Fruit fly (Drosophila melanogaster) whole organism, embryonic: ENCODE data around the gene CG10147.

ENCODE experiments used
- Aef1 ChIP-seq: fragments of 200-800 bp; sonication (Bioruptor generic); IDR thresholded peaks from 3 replicates; pipeline ENCODE4 v1.3.6; 2022; ENCODE audit warnings: missing biosample characterization, missing genetic modification characterization
- B-H1 ChIP-seq: fragments of 200-800 bp; sonication (Bioruptor generic); IDR thresholded peaks from 3 replicates; pipeline ENCODE4 v1.3.6; 2022; ENCODE audit warnings: missing biosample characterization, missing genetic modification characterization
- BtbVII ChIP-seq: fragments of 200-800 bp; sonication (Bioruptor generic); optimal IDR thresholded peaks from 3 replicates; lab custom pipeline; 2017; ENCODE audit warnings: missing biosample characterization, mild to moderate bottlenecking, missing genetic modification characterization
- CG11093 ChIP-seq: fragments of 200-800 bp; sonication (Bioruptor generic); IDR thresholded peaks from 3 replicates; pipeline ENCODE4 v1.3.6; 2022; ENCODE audit warnings: missing biosample characterization, missing genetic modification characterization
- CG13287 ChIP-seq: fragments of 200-800 bp; sonication (Bioruptor generic); IDR thresholded peaks from 2 replicates; pipeline ENCODE4 v1.3.6; 2022; ENCODE audit warnings: missing biosample characterization, missing genetic modification characterization; ENCODE audit not compliant: partially characterized antibody
- CG14667 ChIP-seq: fragments of 200-800 bp; sonication (Bioruptor generic); IDR thresholded peaks from 2 replicates; pipeline ENCODE4 v1.3.6; 2022; ENCODE audit warnings: missing biosample characterization, missing genetic modification characterization
- CG1529 ChIP-seq: fragments of 200-800 bp; sonication (Bioruptor generic); optimal IDR thresholded peaks from 3 replicates; lab custom pipeline; 2018; ENCODE audit warnings: missing biosample characterization, missing genetic modification characterization
- CG1602 ChIP-seq: fragments of 200-800 bp; sonication (Bioruptor generic); optimal IDR thresholded peaks from 3 replicates; lab custom pipeline; 2016; ENCODE audit warnings: missing biosample characterization, missing genetic modification characterization
- CG16813 ChIP-seq: fragments of 200-800 bp; sonication (Bioruptor generic); IDR thresholded peaks from 3 replicates; pipeline ENCODE4 v1.3.6; 2022; ENCODE audit warnings: missing biosample characterization, missing genetic modification characterization; ENCODE audit not compliant: partially characterized antibody
- CG1792 ChIP-seq: fragments of 200-800 bp; sonication (Bioruptor generic); optimal IDR thresholded peaks from 2 replicates; lab custom pipeline; 2016; ENCODE audit warnings: missing biosample characterization, missing genetic modification characterization
- CG18011 ChIP-seq: fragments of 200-800 bp; sonication (Bioruptor generic); optimal IDR thresholded peaks from 2 replicates; lab custom pipeline; 2017; ENCODE audit warnings: missing biosample characterization, missing genetic modification characterization, mild to moderate bottlenecking, moderate library complexity, missing genotype
- CG2712 ChIP-seq: fragments of 200-800 bp; optimal IDR thresholded peaks from 3 replicates; lab custom pipeline; 2019; ENCODE audit warnings: missing biosample characterization, mild to moderate bottlenecking, missing genetic modification characterization, moderate library complexity
- CG32767 ChIP-seq: fragments of 200-800 bp; sonication (Bioruptor generic); IDR thresholded peaks from 2 replicates; pipeline ENCODE4 v1.3.6; 2022; ENCODE audit warnings: missing biosample characterization, missing genetic modification characterization
- CG4617 ChIP-seq: fragments of 200-800 bp; sonication (Bioruptor generic); optimal IDR thresholded peaks from 3 replicates; lab custom pipeline; 2016; ENCODE audit warnings: missing biosample characterization, missing genetic modification characterization, borderline replicate concordance
- CG7271 ChIP-seq: fragments of 200-800 bp; sonication (Bioruptor generic); optimal IDR thresholded peaks from 2 replicates; lab custom pipeline; 2018; ENCODE audit warnings: missing biosample characterization, mild to moderate bottlenecking, missing genetic modification characterization, moderate library complexity
- CG8359 ChIP-seq: fragments of 200-800 bp; sonication (Bioruptor generic); optimal IDR thresholded peaks from 2 replicates; lab custom pipeline; 2017; ENCODE audit warnings: missing biosample characterization, mild to moderate bottlenecking, missing genetic modification characterization, borderline replicate concordance
- D19A ChIP-seq: fragments of 200-800 bp; optimal IDR thresholded peaks from 3 replicates; lab custom pipeline; 2019; ENCODE audit warnings: missing biosample characterization, mild to moderate bottlenecking, missing genetic modification characterization, moderate library complexity
- Dip2 ChIP-seq: fragments of 200-800 bp; sonication (Bioruptor generic); IDR thresholded peaks from 2 replicates; pipeline ENCODE4 v1.3.6; 2022; ENCODE audit warnings: missing biosample characterization, missing genetic modification characterization
- ERR ChIP-seq: fragments of 200-800 bp; sonication (Bioruptor generic); optimal IDR thresholded peaks from 2 replicates; lab custom pipeline; 2016; ENCODE audit warnings: missing biosample characterization, missing genetic modification characterization
- Eip74EF ChIP-seq, 2 experiments: fragments of 200-800 bp in 1 of 2; fragments of >200 bp in 1 of 2; sonication (Bioruptor generic) in 1 of 2; optimal IDR thresholded peaks; 2 replicates each; lab custom pipeline; 2017 to 2019; ENCODE audit warnings: missing biosample characterization in 2 of 2, missing genetic modification characterization in 2 of 2, mild to moderate bottlenecking in 1 of 2, moderate library complexity in 1 of 2
- H2.0 ChIP-seq: fragments of 200-800 bp; sonication (Bioruptor generic); IDR thresholded peaks from 2 replicates; pipeline ENCODE4 v1.3.6; 2022; ENCODE audit warnings: missing biosample characterization, missing genetic modification characterization
- HLH54F ChIP-seq: fragments of 200-800 bp; sonication (Bioruptor generic); optimal IDR thresholded peaks from 3 replicates; lab custom pipeline; 2016; ENCODE audit warnings: missing biosample characterization, missing genetic modification characterization
- Hr51 ChIP-seq, 2 experiments: fragments of 200-800 bp; sonication (Bioruptor generic); optimal IDR thresholded peaks; 2 replicates in 1 of 2; 3 replicates in 1 of 2; lab custom pipeline; 2016 to 2018; ENCODE audit warnings: missing biosample characterization in 2 of 2, missing genetic modification characterization in 2 of 2, mild to moderate bottlenecking in 1 of 2, moderate library complexity in 1 of 2
- Hsf ChIP-seq: fragments of 200-800 bp; sonication (Bioruptor generic); optimal IDR thresholded peaks from 3 replicates; lab custom pipeline; 2016; ENCODE audit warnings: missing biosample characterization, missing genetic modification characterization
- NK7.1 ChIP-seq: fragments of 200-800 bp; sonication (Bioruptor generic); optimal IDR thresholded peaks from 3 replicates; lab custom pipeline; 2016; ENCODE audit warnings: missing biosample characterization, missing genetic modification characterization
- Opbp ChIP-seq: fragments of 200-800 bp; sonication (Bioruptor generic); IDR thresholded peaks from 3 replicates; pipeline ENCODE4 v1.3.6; 2022; ENCODE audit warnings: missing biosample characterization, missing genetic modification characterization; ENCODE audit not compliant: partially characterized antibody
- Rx ChIP-seq: fragments of 200-800 bp; sonication (Bioruptor generic); IDR thresholded peaks from 2 replicates; pipeline ENCODE4 v1.3.6; 2022; ENCODE audit warnings: missing biosample characterization, missing genetic modification characterization
- ato ChIP-seq: fragments of 200-800 bp; sonication (Bioruptor generic); IDR thresholded peaks from 2 replicates; pipeline ENCODE4 v1.3.6; 2022; ENCODE audit warnings: missing biosample characterization, missing genetic modification characterization; ENCODE audit not compliant: partially characterized antibody
- br ChIP-seq: fragments of >200 bp; optimal IDR thresholded peaks from 2 replicates; lab custom pipeline; 2017
- btn ChIP-seq: fragments of 200-800 bp; sonication (Bioruptor generic); optimal IDR thresholded peaks from 2 replicates; lab custom pipeline; 2016; ENCODE audit warnings: missing biosample characterization, missing genetic modification characterization
- cwo ChIP-seq: fragments of 200-800 bp; sonication (Bioruptor generic); optimal IDR thresholded peaks from 3 replicates; lab custom pipeline; 2017; ENCODE audit warnings: missing biosample characterization, missing genetic modification characterization, mild to moderate bottlenecking, moderate library complexity, missing genetic modification reagents
- da ChIP-seq: fragments of 200-800 bp; sonication (Bioruptor generic); optimal IDR thresholded peaks from 2 replicates; lab custom pipeline; 2016; ENCODE audit warnings: missing biosample characterization, missing genetic modification characterization
- exex ChIP-seq: fragments of 200-800 bp; sonication (Bioruptor generic); optimal IDR thresholded peaks from 4 replicates; lab custom pipeline; 2018; ENCODE audit warnings: missing biosample characterization, mild to moderate bottlenecking, missing genetic modification characterization, moderate library complexity
- gfzf ChIP-seq: fragments of 200-800 bp; sonication (Bioruptor generic); optimal IDR thresholded peaks from 2 replicates; lab custom pipeline; 2016; ENCODE audit warnings: missing biosample characterization, mild to moderate bottlenecking, missing genetic modification characterization, moderate library complexity
- jigr1 ChIP-seq: fragments of 200-800 bp; sonication (Bioruptor generic); IDR thresholded peaks from 3 replicates; pipeline ENCODE4 v1.3.6; 2022; ENCODE audit warnings: missing biosample characterization, missing genetic modification characterization
- kay ChIP-seq: fragments of 200-800 bp; sonication (Bioruptor generic); optimal IDR thresholded peaks from 2 replicates; lab custom pipeline; 2016; ENCODE audit warnings: missing biosample characterization, missing genetic modification characterization
- ken ChIP-seq: fragments of 200-800 bp; sonication (Bioruptor generic); IDR thresholded peaks from 3 replicates; pipeline ENCODE4 v1.3.6; 2022; ENCODE audit warnings: missing biosample characterization, missing genetic modification characterization
- lbe ChIP-seq: fragments of 200-800 bp; sonication (Bioruptor generic); optimal IDR thresholded peaks from 2 replicates; lab custom pipeline; 2016; ENCODE audit warnings: missing biosample characterization, mild to moderate bottlenecking, missing genetic modification characterization
- mld ChIP-seq: fragments of 200-800 bp; sonication (Bioruptor generic); IDR thresholded peaks from 3 replicates; pipeline ENCODE4 v1.3.6; 2022; ENCODE audit warnings: missing biosample characterization, missing genetic modification characterization; ENCODE audit not compliant: partially characterized antibody
- otp ChIP-seq: fragments of 200-800 bp; sonication (Bioruptor generic); IDR thresholded peaks from 3 replicates; pipeline ENCODE4, ENCODE4 v1.3.6; 2022; ENCODE audit warnings: missing biosample characterization, missing genetic modification characterization
- p53 ChIP-seq: fragments of 200-800 bp; sonication (Bioruptor generic); optimal IDR thresholded peaks from 2 replicates; lab custom pipeline; 2016; ENCODE audit warnings: missing biosample characterization, missing genetic modification characterization
- psq ChIP-seq: fragments of 200-800 bp; sonication (Bioruptor generic); optimal IDR thresholded peaks from 2 replicates; lab custom pipeline; 2017; ENCODE audit warnings: missing biosample characterization, missing genetic modification characterization
- pum ChIP-seq: fragments of 200-800 bp; sonication (Bioruptor generic); optimal IDR thresholded peaks from 2 replicates; lab custom pipeline; 2016; ENCODE audit warnings: missing biosample characterization, missing genetic modification characterization
- ro ChIP-seq: fragments of 200-800 bp; sonication (Bioruptor generic); IDR thresholded peaks from 2 replicates; pipeline ENCODE4 v1.3.6; 2022; ENCODE audit warnings: missing biosample characterization, missing genetic modification characterization
- sd ChIP-seq: fragments of 200-800 bp; sonication (Bioruptor generic); optimal IDR thresholded peaks from 3 replicates; lab custom pipeline; 2018; ENCODE audit warnings: missing biosample characterization, mild to moderate bottlenecking, missing genetic modification characterization, moderate library complexity
- sr ChIP-seq: fragments of 200-800 bp; sonication (Bioruptor generic); IDR thresholded peaks from 3 replicates; pipeline ENCODE4 v1.3.6; 2022; ENCODE audit warnings: missing biosample characterization, missing genetic modification characterization
- sug ChIP-seq: fragments of 200-800 bp; optimal IDR thresholded peaks from 2 replicates; lab custom pipeline; 2019; ENCODE audit warnings: missing biosample characterization, mild to moderate bottlenecking, missing genetic modification characterization, moderate library complexity
- trem ChIP-seq: fragments of 200-800 bp; optimal IDR thresholded peaks from 3 replicates; lab custom pipeline; 2019; ENCODE audit warnings: missing biosample characterization, mild to moderate bottlenecking, missing genetic modification characterization, moderate library complexity
- tx ChIP-seq: fragments of 200-800 bp; sonication (Bioruptor generic); optimal IDR thresholded peaks from 2 replicates; lab custom pipeline; 2016; ENCODE audit warnings: missing biosample characterization, missing genetic modification characterization
- vfl ChIP-seq: fragments of 200-800 bp; sonication (Bioruptor generic); optimal IDR thresholded peaks from 2 replicates; lab custom pipeline; 2016; ENCODE audit warnings: missing biosample characterization, missing genetic modification characterization

CG10147 gene

dm6 chr3L:6467691-6468329, 20.4 kb downstream of the CG10147 start (continued):
- TF ChIP-seq mld (no peak), Eip74EF (GFP tag; optimal IDR thresholded peaks at IDR 0.05; lab: Kevin White, UChicago) (peak in 1 of 2 experiments; percentile 67), BtbVII (GFP tag; lab: Kevin White, UChicago) (peak; percentile 50), Rx (GFP tag; lab: Robert Waterston, UW) (peak; percentile 13; the same call in 1 of the 2 replicates), otp (GFP tag; lab: Robert Waterston, UW) (no peak), da (no peak), Opbp (GFP tag; lab: Robert Waterston, UW) (no peak), tx (GFP tag; lab: Kevin White, UChicago) (no peak), Dip2 (GFP tag; lab: Robert Waterston, UW) (no peak), jigr1 (GFP tag; lab: Robert Waterston, UW) (0 out of 3 replicates have a peak, but pooled peaks have one; percentile 23), CG4617 (GFP tag; lab: Kevin White, UChicago) (peak; percentile 26), CG1792 (GFP tag; lab: Kevin White, UChicago) (no peak), Aef1 (GFP tag; lab: Robert Waterston, UW) (no peak), CG7271 (tag; lab: Kevin White, UChicago) (peak; percentile 34), ato (no peak), CG13287 (no peak), CG14667 (GFP tag; lab: Robert Waterston, UW) (peak; percentile 56), CG18011 (no peak), B-H1 (GFP tag; lab: Robert Waterston, UW) (peak; percentile 52), psq (GFP tag; lab: Kevin White, UChicago) (peak; percentile 48), sug (peak; percentile 74), H2.0 (GFP tag; lab: Robert Waterston, UW) (peak; percentile 66), Hsf (peak; percentile 30), Hr51 (GFP tag; optimal IDR thresholded peaks at IDR 0.05; lab: Kevin White, UChicago) (peak in 1 of 2 experiments; percentile 80), CG1602 (GFP tag; lab: Kevin White, UChicago) (peak; percentile 76), p53 (no peak), ro (no peak; the same call in 1 of the 2 replicates), CG2712 (tag; lab: Kevin White, UChicago) (peak; percentile 90), kay (GFP tag; lab: Kevin White, UChicago) (no peak), trem (tag; lab: Kevin White, UChicago) (peak; percentile 64), vfl (GFP tag; lab: Kevin White, UChicago) (no peak), ERR (GFP tag; lab: Kevin White, UChicago) (no peak), ken (GFP tag; lab: Robert Waterston, UW) (peak; percentile 53; the same call in 1 of the 3 replicates), lbe (GFP tag; lab: Kevin White, UChicago) (no peak), D19A (tag; lab: Kevin White, UChicago) (peak; percentile 67), exex (tag; lab: Kevin White, UChicago) (no peak), CG1529 (GFP tag; lab: Kevin White, UChicago) (peak; percentile 64), CG8359 (GFP tag; lab: Kevin White, UChicago) (peak; percentile 51), sr (GFP tag; lab: Robert Waterston, UW) (no peak), pum (GFP tag; lab: Kevin White, UChicago) (no peak), br (lab: Kevin White, UChicago) (no peak), NK7.1 (no peak), HLH54F (no peak), cwo (GFP tag; lab: Kevin White, UChicago) (peak; percentile 16), gfzf (GFP tag; lab: Kevin White, UChicago) (no peak), btn (GFP tag; lab: Kevin White, UChicago) (no peak), sd (tag; lab: Kevin White, UChicago) (peak; percentile 24), CG11093 (GFP tag; lab: Robert Waterston, UW) (0 out of 3 replicates have a peak, but pooled peaks have one; percentile 39), CG16813 (GFP tag; lab: Robert Waterston, UW) (no peak), CG32767 (GFP tag; lab: Robert Waterston, UW) (peak; percentile 66; the same call in 1 of the 2 replicates)
